Worm (Caenorhabditis elegans): ENCODE data around the gene moc-3.

- no peak for TF ChIP-seq ama-1 (optimal IDR thresholded peaks at IDR 0.05)
- TF ChIP-seq dve-1 (tag; optimal IDR thresholded peaks at IDR 0.05; ENCODE audit: insufficient read depth), result no peak
- no peak for TF ChIP-seq snpc-4 (tag; optimal IDR thresholded peaks at IDR 0.05)
- TF ChIP-seq Y75B8A.6 (GFP tag; IDR thresholded peaks at IDR 0.05), result no peak
- no peak for TF ChIP-seq mep-1 (tag; optimal IDR thresholded peaks at IDR 0.05)
Measured at ce11 chrIV:8115462-8115861, 14.9 kb upstream of the moc-3 start, which contains the start of gene irld-8.
